Worm (Caenorhabditis elegans) whole organism, L4/young adult: ENCODE data around the gene C02F5.5.

Experiments used
- W03F9.2 ChIP-seq: fragments of 150-350 bp; optimal IDR thresholded peaks from 2 replicates; lab custom pipeline; 2014; ENCODE audit warnings: missing biosample characterization, missing genetic modification characterization
- dao-5 ChIP-seq: sonication (generic microtip); optimal IDR thresholded peaks from 2 replicates; lab custom pipeline; 2016; ENCODE audit warnings: missing genotype, missing genetic modification characterization, moderate library complexity, missing compliant biosample characterization
- him-1 ChIP-seq: sonication (generic microtip); optimal IDR thresholded peaks from 2 replicates; lab custom pipeline; 2016; ENCODE audit warnings: missing genotype, missing genetic modification reagents, missing genetic modification characterization, missing compliant biosample characterization

The C02F5.5 gene

DNA sequence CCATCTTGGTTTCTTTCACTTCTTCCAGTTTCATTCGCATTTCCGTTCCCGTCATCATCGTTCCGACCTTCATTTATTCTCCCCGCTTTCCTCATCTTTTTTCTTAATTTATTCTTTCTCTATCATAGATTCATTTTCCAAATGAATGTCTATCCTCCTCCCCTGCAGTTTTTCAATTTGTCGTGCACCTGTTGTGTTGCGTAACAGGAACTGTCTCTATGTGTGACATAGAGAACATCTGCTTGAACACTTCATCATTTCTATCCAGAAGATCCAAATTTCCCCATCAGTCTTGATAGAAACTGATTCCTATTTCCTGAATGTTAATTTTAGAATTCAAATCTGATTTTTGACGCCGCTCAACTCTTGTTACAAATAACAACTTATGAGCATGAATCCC lies 47.5 kb downstream of the C02F5.5 start:
- no peak for TF ChIP-seq W03F9.2 (tag; lab: Kevin White, UChicago)
- TF ChIP-seq him-1 (tag; lab: Kevin White, UChicago) = no peak
- TF ChIP-seq dao-5 (tag; lab: Kevin White, UChicago) = no peak

- TF ChIP-seq him-1 (tag; lab: Kevin White, UChicago) (no peak), dao-5 (tag; lab: Kevin White, UChicago) (no peak), W03F9.2 (tag; lab: Kevin White, UChicago) (no peak)
Observed at ce11 chrIII:8286003-8286402, 50.0 kb downstream of the C02F5.5 start.
